Worm (Caenorhabditis elegans): ENCODE results near the gene vps-11.

DNA sequence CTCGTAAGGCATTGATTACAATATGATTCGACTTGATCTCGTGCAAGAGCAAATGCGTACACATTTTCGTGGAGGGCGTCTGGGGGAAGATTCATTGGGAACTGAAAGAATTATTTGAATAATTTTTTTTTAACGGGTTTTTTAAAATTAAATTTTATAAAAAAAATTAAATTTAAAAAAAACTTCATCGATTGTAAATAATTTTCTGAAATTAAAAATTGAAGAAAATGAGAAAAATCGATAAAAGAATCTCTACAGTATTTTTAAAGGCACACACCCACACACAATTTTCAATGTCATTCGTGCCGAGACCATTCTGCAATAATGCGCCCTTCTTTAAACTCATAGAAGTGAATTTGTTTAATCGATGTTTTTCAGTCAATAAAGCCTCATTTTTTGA is 2.9 kb upstream of the vps-11 start, which contains the start of gene set-14:
- TF ChIP-seq ztf-23 (GFP tag; IDR thresholded peaks at IDR 0.05) (no peak), ztf-29 (GFP tag; IDR thresholded peaks at IDR 0.05) (no peak), tab-1 (GFP tag; IDR thresholded peaks at IDR 0.05) (no peak)
